Worm (Caenorhabditis elegans) whole organism, L1 larva: ENCODE data around the gene ephx-1.

Experiments used
- ceh-88 ChIP-seq: fragments of 200-800 bp; sonication (Bioruptor generic); IDR thresholded peaks from 2 replicates; pipeline ENCODE4 v1.3.6; 2022; ENCODE audit warnings: missing genetic modification characterization, missing compliant biosample characterization
- egl-27 ChIP-seq, 2 experiments: fragments of 150-350 bp in 1 of 2; sonication (generic microtip); optimal IDR thresholded peaks; 3 replicates each; lab custom pipeline; 2017 to 2018; ENCODE audit warnings: missing biosample characterization in 2 of 2, missing genetic modification characterization in 2 of 2, missing genetic modification reagents in 2 of 2
- fkh-10 ChIP-seq: sonication (generic microtip); optimal IDR thresholded peaks from 2 replicates; lab custom pipeline; 2017; ENCODE audit warnings: missing biosample characterization, missing genetic modification reagents, missing genetic modification characterization
- nhr-28 ChIP-seq: fragments of 150-350 bp; optimal IDR thresholded peaks from 2 replicates; lab custom pipeline; 2014; ENCODE audit warnings: missing biosample characterization, missing genetic modification characterization
- sptf-1 ChIP-seq: fragments of 150-350 bp; optimal IDR thresholded peaks from 2 replicates; lab custom pipeline; 2014; ENCODE audit warnings: missing biosample characterization, missing genetic modification characterization

DNA sequence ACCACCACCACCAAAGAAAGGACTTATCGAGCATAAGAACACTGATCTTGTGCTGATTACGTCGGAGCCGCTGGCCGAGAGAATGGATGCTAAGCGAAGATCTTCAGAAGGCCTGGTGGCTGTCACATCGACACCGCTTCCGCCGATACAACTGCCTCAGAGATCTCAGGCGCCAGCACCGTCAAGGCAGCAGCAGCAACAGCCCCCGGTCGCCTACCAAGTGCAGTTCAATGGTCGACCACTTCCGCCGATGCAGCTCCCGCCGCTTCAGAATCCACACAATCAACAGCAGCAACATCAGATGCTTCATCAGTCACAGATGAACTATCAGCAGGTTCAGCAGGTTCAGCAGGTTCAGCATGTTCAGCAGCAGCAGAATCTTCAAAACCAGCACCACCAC lies 37.7 kb upstream of the ephx-1 start:
- no peak for TF ChIP-seq nhr-28 (tag; lab: Kevin White, UChicago)
- TF ChIP-seq egl-27 (tag; optimal IDR thresholded peaks at IDR 0.05; lab: Kevin White, UChicago) = no peak
- TF ChIP-seq sptf-1 = no peak
- no peak for TF ChIP-seq fkh-10
- no peak for TF ChIP-seq ceh-88 (GFP tag; lab: Robert Waterston, UW)
